Fruit fly (Drosophila melanogaster) whole organism, embryonic: ENCODE data around the gene CG10801.
A peak's percentile ranks its signal among the peaks of the same experiment; 100 is the strongest.

Experiments used
- Adf1 ChIP-seq: fragments of 200-800 bp; sonication (Bioruptor generic); IDR thresholded peaks from 2 replicates; pipeline ENCODE4 v1.3.6; 2022; ENCODE audit warnings: missing biosample characterization, missing genetic modification characterization
- B-H1 ChIP-seq: fragments of 200-800 bp; sonication (Bioruptor generic); IDR thresholded peaks from 3 replicates; pipeline ENCODE4 v1.3.6; 2022; ENCODE audit warnings: missing biosample characterization, missing genetic modification characterization
- BEAF-32 ChIP-seq: fragments of 200-800 bp; sonication (Bioruptor generic); optimal IDR thresholded peaks from 3 replicates; lab custom pipeline; 2017; ENCODE audit warnings: missing biosample characterization, missing genetic modification characterization, mild to moderate bottlenecking, moderate library complexity, missing genetic modification reagents
- CG10267 ChIP-seq: fragments of 200-800 bp; sonication (Bioruptor generic); optimal IDR thresholded peaks from 2 replicates; lab custom pipeline; 2018; ENCODE audit warnings: missing biosample characterization, mild to moderate bottlenecking, missing genetic modification characterization, moderate library complexity
- CG10274 ChIP-seq: fragments of 200-800 bp; sonication (Bioruptor generic); optimal IDR thresholded peaks from 3 replicates; lab custom pipeline; 2017; ENCODE audit warnings: missing biosample characterization, mild to moderate bottlenecking, missing genetic modification characterization
- CG11398 ChIP-seq: fragments of 200-800 bp; sonication (Bioruptor generic); optimal IDR thresholded peaks from 2 replicates; lab custom pipeline; 2016; ENCODE audit warnings: missing biosample characterization, missing genetic modification characterization
- CG12104 ChIP-seq: fragments of 200-800 bp; sonication (Bioruptor generic); optimal IDR thresholded peaks from 3 replicates; lab custom pipeline; 2016; ENCODE audit warnings: missing biosample characterization, missing genetic modification characterization
- CG12219 ChIP-seq: fragments of 200-800 bp; sonication (Bioruptor generic); optimal IDR thresholded peaks from 3 replicates; lab custom pipeline; 2018; ENCODE audit warnings: missing biosample characterization, mild to moderate bottlenecking, missing genetic modification characterization
- CG12391 ChIP-seq: fragments of 200-800 bp; sonication (Bioruptor generic); optimal IDR thresholded peaks from 3 replicates; lab custom pipeline; 2018; ENCODE audit warnings: missing biosample characterization, mild to moderate bottlenecking, missing genetic modification characterization, moderate library complexity
- CG14441 ChIP-seq: fragments of 200-800 bp; sonication (Bioruptor generic); IDR thresholded peaks from 2 replicates; pipeline ENCODE4 v1.3.6; 2022; ENCODE audit warnings: missing biosample characterization, missing genetic modification characterization
- CG14667 ChIP-seq: fragments of 200-800 bp; sonication (Bioruptor generic); IDR thresholded peaks from 2 replicates; pipeline ENCODE4 v1.3.6; 2022; ENCODE audit warnings: missing biosample characterization, missing genetic modification characterization
- CG18011 ChIP-seq: fragments of 200-800 bp; sonication (Bioruptor generic); optimal IDR thresholded peaks from 2 replicates; lab custom pipeline; 2017; ENCODE audit warnings: missing biosample characterization, missing genetic modification characterization, mild to moderate bottlenecking, moderate library complexity, missing genotype
- CG18262 ChIP-seq: fragments of 200-800 bp; optimal IDR thresholded peaks from 3 replicates; lab custom pipeline; 2019; ENCODE audit warnings: missing biosample characterization, mild to moderate bottlenecking, missing genetic modification characterization, moderate library complexity
- CG2199 ChIP-seq: fragments of 200-800 bp; sonication (Bioruptor generic); IDR thresholded peaks from 3 replicates; pipeline ENCODE4 v1.3.6; 2022; ENCODE audit warnings: missing biosample characterization, missing genetic modification characterization
- CG31365 ChIP-seq: fragments of 200-800 bp; sonication (Bioruptor generic); optimal IDR thresholded peaks from 2 replicates; lab custom pipeline; 2018; ENCODE audit warnings: missing biosample characterization, mild to moderate bottlenecking, missing genetic modification characterization
- CG3838 ChIP-seq: fragments of 200-800 bp; sonication (Bioruptor generic); optimal IDR thresholded peaks from 3 replicates; lab custom pipeline; 2016; ENCODE audit warnings: missing biosample characterization, missing genetic modification characterization
- CG4820 ChIP-seq: fragments of 200-800 bp; sonication (Bioruptor generic); optimal IDR thresholded peaks from 3 replicates; lab custom pipeline; 2016; ENCODE audit warnings: missing biosample characterization, missing genetic modification characterization
- CG6765 ChIP-seq: fragments of 200-800 bp; sonication (Bioruptor generic); optimal IDR thresholded peaks from 3 replicates; lab custom pipeline; 2017; ENCODE audit warnings: missing biosample characterization, mild to moderate bottlenecking, missing genetic modification characterization
- CG6854 ChIP-seq: fragments of 200-800 bp; sonication (Bioruptor generic); optimal IDR thresholded peaks from 3 replicates; lab custom pipeline; 2017; ENCODE audit warnings: missing biosample characterization, mild to moderate bottlenecking, missing genetic modification characterization
- CG9817 ChIP-seq: fragments of 200-800 bp; sonication (Bioruptor generic); optimal IDR thresholded peaks from 2 replicates; lab custom pipeline; 2018; ENCODE audit warnings: missing biosample characterization, mild to moderate bottlenecking, missing genetic modification characterization, moderate library complexity
- Deaf1 ChIP-seq: fragments of 200-800 bp; optimal IDR thresholded peaks from 3 replicates; lab custom pipeline; 2019; ENCODE audit warnings: missing biosample characterization, mild to moderate bottlenecking, missing genetic modification characterization, moderate library complexity
- Drgx ChIP-seq: fragments of 200-800 bp; sonication (Bioruptor generic); IDR thresholded peaks from 2 replicates; pipeline ENCODE4 v1.3.6; 2022; ENCODE audit warnings: missing biosample characterization, missing genetic modification characterization
- Fer1 ChIP-seq: fragments of 200-800 bp; sonication (Bioruptor generic); optimal IDR thresholded peaks from 2 replicates; lab custom pipeline; 2017; ENCODE audit warnings: missing biosample characterization, mild to moderate bottlenecking, missing genetic modification characterization
- Kr ChIP-seq: fragments of 200-800 bp; sonication (Bioruptor generic); optimal IDR thresholded peaks from 2 replicates; lab custom pipeline; 2017; ENCODE audit warnings: missing biosample characterization, mild to moderate bottlenecking, missing genetic modification characterization
- MBD-R2 ChIP-seq: fragments of 200-800 bp; sonication (Bioruptor generic); IDR thresholded peaks from 2 replicates; pipeline ENCODE4 v1.3.6; 2022; ENCODE audit warnings: missing biosample characterization, missing genetic modification characterization
- MESR4 ChIP-seq: fragments of 200-800 bp; sonication (Bioruptor generic); optimal IDR thresholded peaks from 2 replicates; lab custom pipeline; 2018; ENCODE audit warnings: missing biosample characterization, mild to moderate bottlenecking, missing genetic modification characterization, moderate library complexity
- NC2β ChIP-seq: fragments of 200-800 bp; sonication (Bioruptor generic); optimal IDR thresholded peaks from 2 replicates; lab custom pipeline; 2016; ENCODE audit warnings: missing biosample characterization, missing genetic modification characterization
- NK7.1 ChIP-seq: fragments of 200-800 bp; sonication (Bioruptor generic); optimal IDR thresholded peaks from 3 replicates; lab custom pipeline; 2016; ENCODE audit warnings: missing biosample characterization, missing genetic modification characterization
- Nf-YC ChIP-seq: fragments of 200-800 bp; optimal IDR thresholded peaks from 3 replicates; lab custom pipeline; 2019; ENCODE audit warnings: missing biosample characterization, mild to moderate bottlenecking, missing genetic modification characterization, moderate library complexity
- PHDP ChIP-seq: fragments of 200-800 bp; sonication (Bioruptor generic); optimal IDR thresholded peaks from 3 replicates; lab custom pipeline; 2018; ENCODE audit warnings: missing biosample characterization, mild to moderate bottlenecking, missing genetic modification characterization, moderate library complexity
- Vsx1 ChIP-seq: fragments of 200-800 bp; sonication (Bioruptor generic); optimal IDR thresholded peaks from 2 replicates; lab custom pipeline; 2017; ENCODE audit warnings: missing biosample characterization, mild to moderate bottlenecking, missing genetic modification characterization, missing genetic modification reagents
- ash1 ChIP-seq: fragments of 200-800 bp; sonication (Bioruptor generic); optimal IDR thresholded peaks from 2 replicates; lab custom pipeline; 2018; ENCODE audit warnings: missing biosample characterization, mild to moderate bottlenecking, missing genetic modification characterization
- crc ChIP-seq: fragments of 200-800 bp; sonication (Bioruptor generic); optimal IDR thresholded peaks from 2 replicates; lab custom pipeline; 2016; ENCODE audit warnings: missing biosample characterization, missing genetic modification characterization
- exex ChIP-seq: fragments of 200-800 bp; sonication (Bioruptor generic); optimal IDR thresholded peaks from 4 replicates; lab custom pipeline; 2018; ENCODE audit warnings: missing biosample characterization, mild to moderate bottlenecking, missing genetic modification characterization, moderate library complexity
- fd3F ChIP-seq: fragments of 200-800 bp; sonication (Bioruptor generic); optimal IDR thresholded peaks from 2 replicates; lab custom pipeline; 2018; ENCODE audit warnings: missing biosample characterization, mild to moderate bottlenecking, missing genetic modification characterization, moderate library complexity
- fd64A ChIP-seq: fragments of 200-800 bp; sonication (Bioruptor generic); optimal IDR thresholded peaks from 3 replicates; lab custom pipeline; 2018; ENCODE audit warnings: missing biosample characterization, mild to moderate bottlenecking, missing genetic modification characterization
- fd96Cb ChIP-seq: fragments of 200-800 bp; sonication (Bioruptor generic); optimal IDR thresholded peaks from 2 replicates; lab custom pipeline; 2018; ENCODE audit warnings: missing biosample characterization, mild to moderate bottlenecking, missing genetic modification characterization, moderate library complexity
- gem ChIP-seq: fragments of 200-800 bp; sonication (Bioruptor generic); optimal IDR thresholded peaks from 2 replicates; lab custom pipeline; 2019; ENCODE audit warnings: missing biosample characterization, mild to moderate bottlenecking, missing genetic modification characterization, moderate library complexity
- gro ChIP-seq: fragments of 200-800 bp; sonication (Bioruptor generic); optimal IDR thresholded peaks from 2 replicates; lab custom pipeline; 2016; ENCODE audit warnings: missing biosample characterization, missing genetic modification characterization
- maf-S ChIP-seq: fragments of 200-800 bp; sonication (Bioruptor generic); optimal IDR thresholded peaks from 2 replicates; lab custom pipeline; 2016; ENCODE audit warnings: missing biosample characterization, missing genetic modification characterization
- pros ChIP-seq: fragments of 200-800 bp; sonication (Bioruptor generic); optimal IDR thresholded peaks from 3 replicates; lab custom pipeline; 2019; ENCODE audit warnings: missing biosample characterization, mild to moderate bottlenecking, missing genetic modification characterization, moderate library complexity
- psq ChIP-seq: fragments of 200-800 bp; sonication (Bioruptor generic); optimal IDR thresholded peaks from 2 replicates; lab custom pipeline; 2017; ENCODE audit warnings: missing biosample characterization, missing genetic modification characterization
- pzg ChIP-seq: fragments of 200-800 bp; sonication (Bioruptor generic); optimal IDR thresholded peaks from 3 replicates; lab custom pipeline; 2018; ENCODE audit warnings: missing biosample characterization, mild to moderate bottlenecking, missing genetic modification characterization, moderate library complexity
- rib ChIP-seq: fragments of 200-800 bp; sonication (Bioruptor generic); IDR thresholded peaks from 2 replicates; pipeline ENCODE4 v1.3.6; 2022; ENCODE audit warnings: missing biosample characterization, missing genetic modification characterization
- sqz ChIP-seq: fragments of 200-800 bp; sonication (Bioruptor generic); optimal IDR thresholded peaks from 3 replicates; lab custom pipeline; 2018; ENCODE audit warnings: missing biosample characterization, mild to moderate bottlenecking, missing genetic modification characterization
- trem ChIP-seq: fragments of 200-800 bp; optimal IDR thresholded peaks from 3 replicates; lab custom pipeline; 2019; ENCODE audit warnings: missing biosample characterization, mild to moderate bottlenecking, missing genetic modification characterization, moderate library complexity
- ttk ChIP-seq: fragments of 200-800 bp; sonication (Bioruptor generic); IDR thresholded peaks from 2 replicates; pipeline ENCODE4 v2.1.2; 2022; ENCODE audit warnings: missing biosample characterization, missing genetic modification characterization
- vnd ChIP-seq: fragments of 200-800 bp; sonication (Bioruptor generic); IDR thresholded peaks from 3 replicates; pipeline ENCODE4 v1.3.6; 2022; ENCODE audit warnings: missing biosample characterization, missing genetic modification characterization; ENCODE audit not compliant: partially characterized antibody

Gene CG10801

dm6 chrX:3482119-3483014 is 22.0 kb downstream of the CG10801 start, which contains the start of the genes CG10804 and CG10802 (continued):
- TF ChIP-seq crc (GFP tag; lab: Kevin White, UChicago) (peak; percentile 26), CG10267 (peak; percentile 67), CG14441 (GFP tag; lab: Robert Waterston, UW) (peak; percentile 85), CG12391 (tag; lab: Kevin White, UChicago) (peak; percentile 85), ttk (GFP tag; lab: Robert Waterston, UW) (peak; percentile 90), CG10274 (peak; percentile 9), CG12219 (GFP tag; lab: Kevin White, UChicago) (no peak), Nf-YC (tag; lab: Kevin White, UChicago) (peak; percentile 62), fd64A (GFP tag; lab: Kevin White, UChicago) (no peak), CG3838 (GFP tag; lab: Kevin White, UChicago) (no peak), gem (tag; lab: Kevin White, UChicago) (peak; percentile 84), CG31365 (tag; lab: Kevin White, UChicago) (no peak), maf-S (GFP tag; lab: Kevin White, UChicago) (peak; percentile 66), gro (peak; percentile 70), rib (GFP tag; lab: Robert Waterston, UW) (peak; percentile 65; the same call in 1 of the 2 replicates), NK7.1 (no peak), pros (GFP tag; lab: Kevin White, UChicago) (no peak), fd96Cb (peak; percentile 60), exex (tag; lab: Kevin White, UChicago) (peak; percentile 38), trem (peak; percentile 59), MBD-R2 (GFP tag; lab: Robert Waterston, UW) (peak; percentile 84), Kr (no peak), sqz (GFP tag; lab: Kevin White, UChicago) (peak; percentile 22), PHDP (tag; lab: Kevin White, UChicago) (peak; percentile 58), CG12104 (peak; percentile 37), NC2β (peak; percentile 37), CG18262 (tag; lab: Kevin White, UChicago) (peak; percentile 72), ash1 (GFP tag; lab: Kevin White, UChicago) (no peak), CG6854 (no peak), Adf1 (GFP tag; lab: Robert Waterston, UW) (0 out of 2 replicates have a peak, but pooled peaks have one; percentile 36), MESR4 (GFP tag; lab: Kevin White, UChicago) (peak; percentile 39), CG4820 (GFP tag; lab: Kevin White, UChicago) (peak; percentile 68), CG9817 (tag; lab: Kevin White, UChicago) (peak; percentile 74), B-H1 (peak; percentile 79), Vsx1 (GFP tag; lab: Kevin White, UChicago) (peak; percentile 32), Deaf1 (no peak), CG6765 (GFP tag; lab: Kevin White, UChicago) (no peak), CG2199 (GFP tag; lab: Robert Waterston, UW) (0 out of 3 replicates have a peak, but pooled peaks have one; percentile 37), psq (peak; percentile 26), vnd (GFP tag; lab: Robert Waterston, UW) (peak; percentile 57; the same call in 2 of the 3 replicates), CG18011 (GFP tag; lab: Kevin White, UChicago) (peak; percentile 45), CG14667 (GFP tag; lab: Robert Waterston, UW) (peak; percentile 82), BEAF-32 (GFP tag; lab: Kevin White, UChicago) (peak; percentile 85), pzg (GFP tag; lab: Kevin White, UChicago) (peak; percentile 63), CG11398 (GFP tag; lab: Kevin White, UChicago) (peak; percentile 19), Drgx (GFP tag; lab: Robert Waterston, UW) (peak; percentile 42), Fer1 (GFP tag; lab: Kevin White, UChicago) (peak; percentile 28), fd3F (peak; percentile 58)
